Worm (Caenorhabditis elegans): ENCODE results near the gene Y25C1A.7.
"Not testable (repeated sequence)": the region's sequence is repeated elsewhere in the genome, so short reads cannot be mapped to it uniquely, and the experiment has no call there.

Y25C1A.7 gene

ce11 chrII:3032480-3032879 is 38.4 kb downstream of the Y25C1A.7 start, which contains the start of gene B0454.6:
Gene B0454.6, plus strand, starts transcription at chrII:3032780.
- not testable (repeated sequence) for TF ChIP-seq sdc-2, Y22D7AL.16, sox-4 (tag; optimal IDR thresholded peaks at IDR 0.05)

- TF ChIP-seq hlh-8 (tag; optimal IDR thresholded peaks at IDR 0.05) (no peak), C08G9.2 (tag; optimal IDR thresholded peaks at IDR 0.05) (no peak), odd-2 (tag; optimal IDR thresholded peaks at IDR 0.05) (no peak), madf-2 (tag; optimal IDR thresholded peaks at IDR 0.05) (no peak), pax-1 (tag; optimal IDR thresholded peaks at IDR 0.05) (no peak), sdc-2 (tag; optimal IDR thresholded peaks at IDR 0.05) (no peak), C38D4.7 (GFP tag; optimal IDR thresholded peaks at IDR 0.05) (no peak), hlh-13 (GFP tag; optimal IDR thresholded peaks at IDR 0.05) (no peak), hlh-30 (tag; optimal IDR thresholded peaks at IDR 0.05; ENCODE audit: insufficient read depth) (no peak), nhr-11 (tag; optimal IDR thresholded peaks at IDR 0.05) (no peak), ceh-2 (tag; optimal IDR thresholded peaks at IDR 0.05) (no peak), pha-2 (tag; optimal IDR thresholded peaks at IDR 0.05) (no peak), ceh-48 (tag; optimal IDR thresholded peaks at IDR 0.05) (no peak), Y22D7AL.16 (tag; optimal IDR thresholded peaks at IDR 0.05) (no peak), fkh-10 (GFP tag; optimal IDR thresholded peaks at IDR 0.05) (no peak), tbx-7 (tag; optimal IDR thresholded peaks at IDR 0.05) (no peak), syd-9 (tag; optimal IDR thresholded peaks at IDR 0.05) (no peak), che-1 (tag; optimal IDR thresholded peaks at IDR 0.05) (no peak), ets-4 (tag; optimal IDR thresholded peaks at IDR 0.05) (no peak)
These were observed 40.4 kb downstream of the Y25C1A.7 start for ce11 chrII:3030416-3030815.

ce11 chrII:3028264-3028663 is 42.6 kb downstream of the Y25C1A.7 start:
- TF ChIP-seq ceh-45 (GFP tag; IDR thresholded peaks at IDR 0.05), result no peak
- no peak for TF ChIP-seq nfya-1 (tag; optimal IDR thresholded peaks at IDR 0.05)
- TF ChIP-seq K02D7.2 (tag; optimal IDR thresholded peaks at IDR 0.05), result no peak
- TF ChIP-seq hlh-6 (tag; optimal IDR thresholded peaks at IDR 0.05), result no peak
- no peak for TF ChIP-seq T23F11.4 (GFP tag; optimal IDR thresholded peaks at IDR 0.05)
- TF ChIP-seq odd-2 (tag; optimal IDR thresholded peaks at IDR 0.05), result no peak
- no peak for TF ChIP-seq ceh-19 (GFP tag; optimal IDR thresholded peaks at IDR 0.05)
- TF ChIP-seq ceh-34 (tag; optimal IDR thresholded peaks at IDR 0.05), result no peak
- TF ChIP-seq ceh-48 (tag; optimal IDR thresholded peaks at IDR 0.05), result no peak
- TF ChIP-seq pha-4 (tag; optimal IDR thresholded peaks at IDR 0.05), result no peak
- TF ChIP-seq ceh-9 (tag; optimal IDR thresholded peaks at IDR 0.05), result no peak
- no peak for TF ChIP-seq ceh-24 (tag; optimal IDR thresholded peaks at IDR 0.05)
- no peak for TF ChIP-seq ama-1 (optimal IDR thresholded peaks at IDR 0.05)
- no peak for TF ChIP-seq ceh-2 (tag; optimal IDR thresholded peaks at IDR 0.05)

- TF ChIP-seq nhr-11 (tag; optimal IDR thresholded peaks at IDR 0.05) (no peak), tbx-7 (tag; optimal IDR thresholded peaks at IDR 0.05) (no peak), syd-9 (tag; optimal IDR thresholded peaks at IDR 0.05) (no peak), Y22D7AL.16 (tag; optimal IDR thresholded peaks at IDR 0.05) (no peak), pax-1 (tag; optimal IDR thresholded peaks at IDR 0.05) (no peak), ahr-1 (tag; optimal IDR thresholded peaks at IDR 0.05) (no peak), K02D7.2 (tag; optimal IDR thresholded peaks at IDR 0.05) (no peak), pha-4 (tag; optimal IDR thresholded peaks at IDR 0.05) (no peak), elt-4 (tag; optimal IDR thresholded peaks at IDR 0.05) (no peak), hlh-6 (tag; optimal IDR thresholded peaks at IDR 0.05) (no peak), ttx-3 (tag; optimal IDR thresholded peaks at IDR 0.05) (no peak), T23F11.4 (GFP tag; optimal IDR thresholded peaks at IDR 0.05) (no peak), sdc-2 (tag; optimal IDR thresholded peaks at IDR 0.05) (no peak), gmeb-2 (tag; optimal IDR thresholded peaks at IDR 0.05) (no peak)
These were observed 46.2 kb downstream of the Y25C1A.7 start for ce11 chrII:3024655-3025054.
